Worm (Caenorhabditis elegans) whole organism, late embryonic: ENCODE results near the gene clip-1.

ENCODE experiments used
- ama-1 ChIP-seq: fragments of 150-350 bp; optimal IDR thresholded peaks from 2 replicates; lab custom pipeline; 2014
- ceh-18 ChIP-seq: sonication (generic microtip); optimal IDR thresholded peaks from 2 replicates; lab custom pipeline; 2016; ENCODE audit warnings: missing genetic modification characterization, missing compliant biosample characterization
- ceh-22 ChIP-seq: sonication (generic microtip); optimal IDR thresholded peaks from 2 replicates; lab custom pipeline; 2017; ENCODE audit warnings: missing biosample characterization, missing genetic modification characterization
- dmd-4 ChIP-seq: sonication (generic microtip); optimal IDR thresholded peaks from 2 replicates; lab custom pipeline; 2016; ENCODE audit warnings: borderline replicate concordance, missing genetic modification characterization, missing compliant biosample characterization
- hlh-30 ChIP-seq: sonication (generic microtip); optimal IDR thresholded peaks from 2 replicates; lab custom pipeline; 2017; ENCODE audit warnings: antibody characterized with exemption, missing genetic modification characterization, missing compliant biosample characterization; ENCODE audit not compliant: insufficient read depth
- nhr-11 ChIP-seq: fragments of 150-350 bp; optimal IDR thresholded peaks from 2 replicates; lab custom pipeline; 2014; ENCODE audit warnings: missing biosample characterization, missing genetic modification characterization
- npax-4 ChIP-seq: sonication (generic microtip); optimal IDR thresholded peaks from 2 replicates; lab custom pipeline; 2016; ENCODE audit warnings: missing genetic modification characterization, missing compliant biosample characterization
- sox-4 ChIP-seq: sonication (generic microtip); optimal IDR thresholded peaks from 2 replicates; lab custom pipeline; 2017; ENCODE audit warnings: mild to moderate bottlenecking, missing genetic modification characterization, inconsistent platforms, missing compliant biosample characterization
- tbx-2 ChIP-seq: sonication (generic microtip); optimal IDR thresholded peaks from 2 replicates; lab custom pipeline; 2016; ENCODE audit warnings: missing genetic modification characterization, missing compliant biosample characterization
- unc-86 ChIP-seq: sonication (generic microtip); optimal IDR thresholded peaks from 2 replicates; lab custom pipeline; 2016; ENCODE audit warnings: missing genetic modification characterization, missing compliant biosample characterization

ce11 chrIII:9250729-9251128 lies 18.1 kb downstream of the clip-1 start, which contains the start of gene T02C1.2:
- no peak for TF ChIP-seq unc-86
- TF ChIP-seq sox-4 (tag; lab: Kevin White, UChicago), result no peak
- no peak for TF ChIP-seq ama-1 (lab: Kevin White, UChicago)
- no peak for TF ChIP-seq hlh-30 (tag; lab: Kevin White, UChicago)
- no peak for TF ChIP-seq tbx-2
- no peak for TF ChIP-seq nhr-11 (tag; lab: Kevin White, UChicago)
- no peak for TF ChIP-seq dmd-4
- no peak for TF ChIP-seq npax-4
- no peak for TF ChIP-seq ceh-18 (tag; lab: Kevin White, UChicago)
- no peak for TF ChIP-seq ceh-22 (tag; lab: Kevin White, UChicago)
